Worm (Caenorhabditis elegans) whole organism, L4/young adult: ENCODE data around the gene lin-38.

Experiments used
- W03F9.2 ChIP-seq: fragments of 150-350 bp; optimal IDR thresholded peaks from 2 replicates; lab custom pipeline; 2014; ENCODE audit warnings: missing biosample characterization, missing genetic modification characterization
- him-1 ChIP-seq: sonication (generic microtip); optimal IDR thresholded peaks from 2 replicates; lab custom pipeline; 2016; ENCODE audit warnings: missing genotype, missing genetic modification reagents, missing genetic modification characterization, missing compliant biosample characterization

ce11 chrII:13611186-13611585, 35.5 kb downstream of the lin-38 start, which contains the start of gene gst-24:
- TF ChIP-seq him-1 (no peak), W03F9.2 (tag; lab: Kevin White, UChicago) (no peak)
